Worm (Caenorhabditis elegans) whole organism, young adult: Measurements from ENCODE around the gene K10G6.5.

Source experiments
- F10E7.11 ChIP-seq: sonication (generic microtip); optimal IDR thresholded peaks from 2 replicates; lab custom pipeline; 2017; ENCODE audit warnings: mild to moderate bottlenecking, missing genetic modification characterization, moderate library complexity, missing compliant biosample characterization
- F23B12.7 ChIP-seq: sonication (generic microtip); optimal IDR thresholded peaks from 2 replicates; lab custom pipeline; 2017; ENCODE audit warnings: missing genetic modification characterization, mild to moderate bottlenecking, missing compliant biosample characterization, antibody characterized with exemption, moderate library complexity; ENCODE audit not compliant: insufficient read depth
- F49E8.2 ChIP-seq: sonication (generic microtip); optimal IDR thresholded peaks from 3 replicates; lab custom pipeline; 2017; ENCODE audit warnings: missing genetic modification characterization, mild to moderate bottlenecking, missing compliant biosample characterization, antibody characterized with exemption, moderate library complexity; ENCODE audit not compliant: insufficient read depth
- F52B5.7 ChIP-seq: sonication (generic microtip); optimal IDR thresholded peaks from 2 replicates; lab custom pipeline; 2016; ENCODE audit warnings: mild to moderate bottlenecking, missing genetic modification characterization, missing compliant biosample characterization
- T26A5.8 ChIP-seq: sonication (generic microtip); optimal IDR thresholded peaks from 2 replicates; lab custom pipeline; 2016; ENCODE audit warnings: missing genetic modification characterization, missing compliant biosample characterization
- Y56A3A.18 ChIP-seq: fragments of 200-800 bp; sonication (Bioruptor generic); IDR thresholded peaks from 2 replicates; pipeline ENCODE4 v1.3.6; 2022; ENCODE audit warnings: missing genetic modification reagents, missing genetic modification characterization, missing compliant biosample characterization
- atf-7 ChIP-seq: sonication (generic microtip); optimal IDR thresholded peaks from 2 replicates; lab custom pipeline; 2017; ENCODE audit warnings: mild to moderate bottlenecking, missing genetic modification characterization, missing compliant biosample characterization
- ccch-3 ChIP-seq: fragments of 200-800 bp; sonication (Bioruptor generic); optimal IDR thresholded peaks from 2 replicates; lab custom pipeline; 2018; ENCODE audit warnings: mild to moderate bottlenecking, missing genetic modification characterization, missing compliant biosample characterization
- ceh-27 ChIP-seq: fragments of 200-800 bp; sonication (Bioruptor generic); optimal IDR thresholded peaks from 2 replicates; lab custom pipeline; 2018; ENCODE audit warnings: mild to moderate bottlenecking, missing genetic modification characterization, moderate library complexity, missing compliant biosample characterization
- egrh-3 ChIP-seq: fragments of 200-800 bp; sonication (Bioruptor generic); IDR thresholded peaks from 2 replicates; pipeline ENCODE4 v1.3.6; 2022; ENCODE audit warnings: missing genetic modification reagents, missing genetic modification characterization, missing compliant biosample characterization
- ets-4 ChIP-seq: fragments of 200-800 bp; sonication (Bioruptor generic); optimal IDR thresholded peaks from 2 replicates; lab custom pipeline; 2018; ENCODE audit warnings: mild to moderate bottlenecking, missing genetic modification characterization, missing compliant biosample characterization
- let-607 ChIP-seq, 2 experiments: fragments of 200-800 bp in 1 of 2; sonication (Bioruptor generic) in 1 of 2; sonication (generic microtip) in 1 of 2; optimal IDR thresholded peaks; 2 replicates each; lab custom pipeline; 2016 to 2018; ENCODE audit warnings: mild to moderate bottlenecking in 2 of 2, missing compliant biosample characterization in 2 of 2, missing genetic modification characterization in 2 of 2, moderate library complexity in 2 of 2, missing genotype in 1 of 2
- lin-26 ChIP-seq: fragments of 200-800 bp; sonication (Bioruptor generic); IDR thresholded peaks from 2 replicates; pipeline ENCODE4 v1.3.6; 2022; ENCODE audit warnings: missing genetic modification reagents, missing genetic modification characterization, missing compliant biosample characterization
- lin-35 ChIP-seq, 3 experiments: fragments of 150-350 bp in 2 of 3; sonication (generic microtip) in 1 of 3; optimal IDR thresholded peaks; 2 replicates each; lab custom pipeline; 2014 to 2018; ENCODE audit warnings: missing biosample characterization in 3 of 3, missing genetic modification characterization in 3 of 3, missing genetic modification reagents in 3 of 3
- lsy-27 ChIP-seq: sonication (generic microtip); optimal IDR thresholded peaks from 2 replicates; lab custom pipeline; 2017; ENCODE audit warnings: missing genetic modification characterization, mild to moderate bottlenecking, missing compliant biosample characterization, antibody characterized with exemption, missing genotype, borderline replicate concordance; ENCODE audit not compliant: insufficient read depth
- madf-8 ChIP-seq: fragments of 200-800 bp; sonication (Bioruptor generic); conservative IDR thresholded peaks from 2 replicates; pipeline ENCODE4 v1.3.6; 2022; ENCODE audit warnings: missing genetic modification reagents, missing genetic modification characterization, missing compliant biosample characterization
- mcd-1 ChIP-seq: fragments of 200-800 bp; sonication (Bioruptor generic); IDR thresholded peaks from 2 replicates; pipeline ENCODE4 v1.3.6; 2022; ENCODE audit warnings: missing genetic modification reagents, missing genetic modification characterization, missing compliant biosample characterization
- mel-28 ChIP-seq: sonication (generic microtip); optimal IDR thresholded peaks from 2 replicates; lab custom pipeline; 2016; ENCODE audit warnings: borderline replicate concordance, mild to moderate bottlenecking, missing genetic modification characterization, missing compliant biosample characterization
- mxl-1 ChIP-seq: sonication (generic microtip); optimal IDR thresholded peaks from 2 replicates; lab custom pipeline; 2016; ENCODE audit warnings: missing genetic modification characterization, missing compliant biosample characterization
- nfyb-1 ChIP-seq: fragments of 200-800 bp; sonication (Bioruptor generic); IDR thresholded peaks from 2 replicates; pipeline ENCODE4 v1.3.6; 2022; ENCODE audit warnings: missing genetic modification reagents, missing genetic modification characterization, missing compliant biosample characterization
- nhr-80 ChIP-seq: sonication (generic microtip); optimal IDR thresholded peaks from 2 replicates; lab custom pipeline; 2016; ENCODE audit warnings: missing genetic modification characterization, missing compliant biosample characterization
- pha-4 ChIP-seq: fragments of 150-350 bp; sonication (generic microtip); optimal IDR thresholded peaks from 2 replicates; lab custom pipeline; 2014; ENCODE audit warnings: missing biosample characterization, missing genetic modification reagents, missing genetic modification characterization
- sdz-38 ChIP-seq: sonication (generic microtip); optimal IDR thresholded peaks from 2 replicates; lab custom pipeline; 2016; ENCODE audit warnings: missing genotype, missing genetic modification characterization, missing compliant biosample characterization
- sea-2 ChIP-seq: fragments of 200-800 bp; sonication (Bioruptor generic); IDR thresholded peaks from 2 replicates; pipeline ENCODE4 v1.3.6; 2022; ENCODE audit warnings: missing genetic modification characterization, missing compliant biosample characterization
- snpc-1.3 ChIP-seq: sonication (generic microtip); optimal IDR thresholded peaks from 2 replicates; lab custom pipeline; 2017; ENCODE audit warnings: missing genetic modification characterization, mild to moderate bottlenecking, missing compliant biosample characterization, antibody characterized with exemption, moderate library complexity, missing genotype, missing genetic modification reagents; ENCODE audit not compliant: insufficient read depth
- sptf-2 ChIP-seq: fragments of 200-800 bp; sonication (Bioruptor generic); optimal IDR thresholded peaks from 2 replicates; lab custom pipeline; 2018; ENCODE audit warnings: mild to moderate bottlenecking, missing genetic modification characterization, missing compliant biosample characterization
- tbx-9 ChIP-seq: sonication (generic microtip); optimal IDR thresholded peaks from 2 replicates; lab custom pipeline; 2016; ENCODE audit warnings: borderline replicate concordance, missing genetic modification characterization, inconsistent platforms, missing compliant biosample characterization
- unc-62 ChIP-seq: fragments of 150-350 bp; optimal IDR thresholded peaks from 2 replicates; lab custom pipeline; 2014; ENCODE audit warnings: missing biosample characterization, missing genetic modification reagents, missing genetic modification characterization
- zfh-2 ChIP-seq: fragments of 200-800 bp; sonication (Bioruptor generic); conservative IDR thresholded peaks from 2 replicates; pipeline ENCODE4 v1.3.6; 2022; ENCODE audit warnings: missing genetic modification reagents, missing genetic modification characterization, missing compliant biosample characterization

The K10G6.5 gene

ce11 chrII:3960276-3960675 is 26.8 kb upstream of the K10G6.5 start:
- no peak for TF ChIP-seq mxl-1 (tag; lab: Kevin White, UChicago)
- peak; percentile 18 for TF ChIP-seq ceh-27 (GFP tag; lab: Kevin White, UChicago)
- peak in 1 of 3 experiments; percentile 7 for TF ChIP-seq lin-35 (GFP tag; optimal IDR thresholded peaks at IDR 0.05; lab: Kevin White, UChicago)

ce11 chrII:3961256-3961655 is 25.8 kb upstream of the K10G6.5 start:
- no peak for TF ChIP-seq pha-4 (tag; lab: Kevin White, UChicago)
- TF ChIP-seq let-607 (tag; optimal IDR thresholded peaks at IDR 0.05; lab: Kevin White, UChicago): no peak
- TF ChIP-seq ets-4 (GFP tag; lab: Kevin White, UChicago): no peak
- TF ChIP-seq atf-7 (tag; lab: Kevin White, UChicago): no peak
- TF ChIP-seq unc-62: no peak
- TF ChIP-seq nhr-80 (tag; lab: Kevin White, UChicago): no peak
- TF ChIP-seq tbx-9: no peak

ce11 chrII:3964302-3964885 is 22.7 kb upstream of the K10G6.5 start:
- TF ChIP-seq mel-28 (tag; lab: Kevin White, UChicago): no peak
- TF ChIP-seq lsy-27 (tag; lab: Kevin White, UChicago): no peak
- TF ChIP-seq tbx-9: no peak
- no peak for TF ChIP-seq F10E7.11 (tag; lab: Kevin White, UChicago)
- peak; percentile 25 for TF ChIP-seq sptf-2
- TF ChIP-seq sea-2: peak; percentile 11; the same call in 1 of the 2 replicates
- no peak for TF ChIP-seq F49E8.2 (tag; lab: Kevin White, UChicago)
- TF ChIP-seq snpc-1.3 (tag; lab: Kevin White, UChicago): no peak
- TF ChIP-seq egrh-3 (GFP tag; lab: Robert Waterston, UW): peak; percentile 85
- TF ChIP-seq sdz-38: no peak
- TF ChIP-seq lin-26 (GFP tag; lab: Robert Waterston, UW): 0 out of 2 replicates have a peak, but pooled peaks have one; percentile 32
- peak; percentile 38 for TF ChIP-seq F52B5.7 (tag; lab: Kevin White, UChicago)
- TF ChIP-seq nfyb-1 (GFP tag; lab: Robert Waterston, UW): 0 out of 2 replicates have a peak, but pooled peaks have one; percentile 23
- peak; percentile 87 for TF ChIP-seq zfh-2
- TF ChIP-seq mcd-1 (GFP tag; lab: Robert Waterston, UW): 0 out of 2 replicates have a peak, but pooled peaks have one; percentile 33
- TF ChIP-seq Y56A3A.18 (GFP tag; lab: Robert Waterston, UW): no peak

- no peak for TF ChIP-seq madf-8 (GFP tag; lab: Robert Waterston, UW)
- peak; percentile 89 for TF ChIP-seq zfh-2
- TF ChIP-seq egrh-3 (GFP tag; lab: Robert Waterston, UW): peak; percentile 77; the same call in 1 of the 2 replicates
- no peak for TF ChIP-seq F23B12.7 (tag; lab: Kevin White, UChicago)
Observed at ce11 chrII:3965665-3966416, 21.2 kb upstream of the K10G6.5 start.

- TF ChIP-seq egrh-3 (GFP tag; lab: Robert Waterston, UW) (peak; percentile 57; the same call in 1 of the 2 replicates), T26A5.8 (no peak), ccch-3 (GFP tag; lab: Kevin White, UChicago) (no peak)
Observed at ce11 chrII:3967061-3967460, 20.0 kb upstream of the K10G6.5 start.
